Worm (Caenorhabditis elegans): ENCODE results near the gene M153.5.

DNA sequence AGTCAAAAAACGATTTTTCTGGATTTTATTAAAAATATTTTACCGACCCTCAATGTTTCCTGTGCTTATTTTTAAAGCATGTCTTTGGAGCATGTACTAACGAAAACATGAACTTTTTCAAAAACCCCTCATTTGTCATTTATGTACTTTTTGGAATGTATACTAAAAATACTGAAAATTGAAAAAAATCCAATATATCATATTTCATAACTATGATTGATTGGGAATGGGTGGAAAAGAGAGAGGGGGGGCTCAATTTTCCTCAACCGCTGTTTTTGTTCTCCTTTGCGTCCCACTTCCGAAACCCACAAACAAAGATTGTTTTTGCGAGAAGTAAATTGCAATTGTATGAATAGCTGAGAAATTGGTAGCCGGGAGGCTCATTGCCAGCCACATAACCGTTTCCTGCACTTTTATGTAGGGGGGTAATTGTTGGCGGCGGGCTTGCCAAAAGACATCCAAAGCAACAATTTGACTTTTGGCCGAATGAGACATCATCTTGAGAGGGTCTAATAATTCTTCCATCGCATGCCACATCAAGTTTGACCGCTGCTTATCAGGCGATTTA lies 36.1 kb downstream of the M153.5 start:
- TF ChIP-seq nhr-42 (GFP tag; IDR thresholded peaks at IDR 0.05) (no peak), daf-12 (tag; optimal IDR thresholded peaks at IDR 0.05) (no peak), D1046.2 (GFP tag; IDR thresholded peaks at IDR 0.05) (no peak), tag-97 (GFP tag; IDR thresholded peaks at IDR 0.05) (no peak), mes-2 (tag; optimal IDR thresholded peaks at IDR 0.05; ENCODE audit: poor library complexity, severe bottlenecking) (no peak), ZK546.5 (tag; optimal IDR thresholded peaks at IDR 0.05) (no peak), sdz-12 (GFP tag; optimal IDR thresholded peaks at IDR 0.05) (no peak), lin-39 (tag; optimal IDR thresholded peaks at IDR 0.05) (no peak), unc-62 (GFP tag; optimal IDR thresholded peaks at IDR 0.05 in 1 of 2) (no peak), unc-62 (tag; optimal IDR thresholded peaks at IDR 0.05) (no peak), ztf-11 (tag; optimal IDR thresholded peaks at IDR 0.05) (no peak), nhr-111 (GFP tag; optimal IDR thresholded peaks at IDR 0.05) (no peak), ama-1 (optimal IDR thresholded peaks at IDR 0.05) (no peak)

All from whole organism, L4 larva.